Worm (Caenorhabditis elegans): ENCODE data around the gene C44B12.6.

DNA sequence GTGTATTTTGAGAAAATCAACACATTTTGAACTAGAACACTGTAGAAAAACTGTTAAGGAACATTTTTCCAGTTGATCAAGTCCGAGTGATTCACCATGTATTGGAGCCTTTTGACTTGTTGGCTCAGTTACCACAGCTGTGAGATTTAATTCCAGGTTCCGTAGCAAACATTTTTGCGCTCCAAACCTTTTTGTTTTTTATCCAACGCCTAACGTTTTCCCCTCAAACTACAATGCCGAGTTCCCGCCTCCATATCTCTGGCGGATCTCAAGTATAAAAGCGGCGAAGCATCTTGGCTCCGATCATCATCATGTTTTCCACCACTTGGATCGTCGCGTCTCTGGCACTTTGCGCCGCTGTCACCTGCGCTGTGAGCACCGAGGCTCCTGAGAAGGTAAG, 10.1 kb downstream of the C44B12.6 start, which contains the start of gene perm-2:
- TF ChIP-seq pes-1 (GFP tag; IDR thresholded peaks at IDR 0.05), result no peak
- no peak for TF ChIP-seq flt-1 (GFP tag; IDR thresholded peaks at IDR 0.05)
- no peak for TF ChIP-seq ama-1 (optimal IDR thresholded peaks at IDR 0.05)
- TF ChIP-seq ets-7 (tag; optimal IDR thresholded peaks at IDR 0.05), result no peak

Measured in whole organism, early embryonic.